Worm (Caenorhabditis elegans) whole organism, L2 larva: Measurements from ENCODE around the gene phat-5.

Experiments
- C34F6.9 ChIP-seq: fragments of 150-350 bp; optimal IDR thresholded peaks from 2 replicates; lab custom pipeline; 2014; ENCODE audit warnings: missing biosample characterization, missing genetic modification characterization
- F13H6.1 ChIP-seq: sonication (generic microtip); optimal IDR thresholded peaks from 2 replicates; lab custom pipeline; 2016; ENCODE audit warnings: missing genetic modification characterization, missing compliant biosample characterization
- R02D3.7 ChIP-seq: fragments of 150-350 bp; optimal IDR thresholded peaks from 2 replicates; lab custom pipeline; 2014; ENCODE audit warnings: missing biosample characterization, missing genetic modification characterization
- Y55F3AM.14 ChIP-seq: fragments of 200-800 bp; sonication (Bioruptor generic); optimal IDR thresholded peaks from 2 replicates; lab custom pipeline; 2018; ENCODE audit warnings: mild to moderate bottlenecking, missing genetic modification characterization, missing compliant biosample characterization
- ZK546.5 ChIP-seq: sonication (generic microtip); optimal IDR thresholded peaks from 2 replicates; lab custom pipeline; 2017; ENCODE audit warnings: missing biosample characterization, missing genetic modification characterization
- alr-1 ChIP-seq: fragments of 150-350 bp; optimal IDR thresholded peaks from 2 replicates; lab custom pipeline; 2014; ENCODE audit warnings: missing biosample characterization, missing genetic modification characterization
- aly-2 ChIP-seq: fragments of 150-350 bp; optimal IDR thresholded peaks from 2 replicates; lab custom pipeline; 2014; ENCODE audit warnings: missing biosample characterization, missing genetic modification characterization
- ama-1 ChIP-seq: fragments of 150-350 bp; optimal IDR thresholded peaks from 2 replicates; lab custom pipeline; 2018; ENCODE audit warnings: inconsistent platforms
- blmp-1 ChIP-seq: sonication (generic microtip); optimal IDR thresholded peaks from 2 replicates; lab custom pipeline; 2017; ENCODE audit warnings: missing genetic modification characterization, mild to moderate bottlenecking, missing compliant biosample characterization, antibody characterized with exemption, moderate library complexity; ENCODE audit not compliant: insufficient read depth
- ceh-16 ChIP-seq: fragments of 150-350 bp; optimal IDR thresholded peaks from 2 replicates; lab custom pipeline; 2014; ENCODE audit warnings: missing biosample characterization, missing genetic modification characterization
- ceh-82 ChIP-seq: fragments of 150-350 bp; optimal IDR thresholded peaks from 2 replicates; lab custom pipeline; 2014; ENCODE audit warnings: missing biosample characterization, missing genetic modification characterization
- crh-2 ChIP-seq: sonication (generic microtip); optimal IDR thresholded peaks from 2 replicates; lab custom pipeline; 2017; ENCODE audit warnings: missing biosample characterization, missing genetic modification characterization
- dmd-4 ChIP-seq: sonication (generic microtip); optimal IDR thresholded peaks from 2 replicates; lab custom pipeline; 2017; ENCODE audit warnings: missing biosample characterization, missing genetic modification characterization
- egl-27 ChIP-seq: sonication (generic microtip); optimal IDR thresholded peaks from 3 replicates; lab custom pipeline; 2017; ENCODE audit warnings: missing biosample characterization, missing genetic modification reagents, missing genetic modification characterization
- elt-1 ChIP-seq: fragments of 150-350 bp; optimal IDR thresholded peaks from 2 replicates; lab custom pipeline; 2014; ENCODE audit warnings: missing biosample characterization, missing genetic modification characterization
- elt-3 ChIP-seq: sonication (generic microtip); optimal IDR thresholded peaks from 2 replicates; lab custom pipeline; 2017; ENCODE audit warnings: missing biosample characterization, missing genetic modification characterization
- fos-1 ChIP-seq: fragments of 150-350 bp; optimal IDR thresholded peaks from 2 replicates; lab custom pipeline; 2014; ENCODE audit warnings: missing biosample characterization, missing genetic modification characterization
- gmeb-1 ChIP-seq: fragments of 150-350 bp; optimal IDR thresholded peaks from 2 replicates; lab custom pipeline; 2014; ENCODE audit warnings: missing biosample characterization, missing genetic modification characterization
- lin-11 ChIP-seq: fragments of 150-350 bp; sonication (generic microtip); optimal IDR thresholded peaks from 2 replicates; lab custom pipeline; 2014; ENCODE audit warnings: missing biosample characterization, missing genetic modification characterization, inconsistent platforms, mixed read lengths
- lin-13 ChIP-seq: fragments of 150-350 bp; optimal IDR thresholded peaks from 2 replicates; lab custom pipeline; 2014; ENCODE audit warnings: missing biosample characterization, missing genetic modification reagents, missing genetic modification characterization
- lin-39 ChIP-seq: fragments of 150-350 bp; optimal IDR thresholded peaks from 2 replicates; lab custom pipeline; 2014; ENCODE audit warnings: missing biosample characterization, missing genetic modification reagents, missing genetic modification characterization
- lsy-2 ChIP-seq, 2 experiments: fragments of 150-350 bp in 1 of 2; sonication (generic microtip) in 1 of 2; optimal IDR thresholded peaks; 2 replicates each; lab custom pipeline; 2014 to 2017; ENCODE audit warnings: missing biosample characterization in 2 of 2, missing genetic modification characterization in 2 of 2
- mab-5 ChIP-seq: fragments of 150-350 bp; optimal IDR thresholded peaks from 2 replicates; lab custom pipeline; 2014; ENCODE audit warnings: missing biosample characterization, missing genetic modification characterization
- mbf-1 ChIP-seq: sonication (generic microtip); optimal IDR thresholded peaks from 2 replicates; lab custom pipeline; 2017; ENCODE audit warnings: missing biosample characterization, missing genetic modification characterization
- mdl-1 ChIP-seq, 2 experiments: fragments of 150-350 bp in 1 of 2; sonication (generic microtip) in 1 of 2; optimal IDR thresholded peaks; 2 replicates each; lab custom pipeline; 2017; ENCODE audit warnings: missing biosample characterization in 2 of 2, missing genetic modification characterization in 2 of 2
- nhr-10 ChIP-seq: sonication (generic microtip); optimal IDR thresholded peaks from 2 replicates; lab custom pipeline; 2017; ENCODE audit warnings: missing biosample characterization, missing genetic modification characterization
- nhr-11 ChIP-seq: fragments of 150-350 bp; optimal IDR thresholded peaks from 2 replicates; lab custom pipeline; 2014; ENCODE audit warnings: missing biosample characterization, missing genetic modification characterization
- nhr-12 ChIP-seq: fragments of 150-350 bp; optimal IDR thresholded peaks from 2 replicates; lab custom pipeline; 2014; ENCODE audit warnings: missing biosample characterization, missing genetic modification characterization
- nhr-129 ChIP-seq: fragments of 150-350 bp; optimal IDR thresholded peaks from 2 replicates; lab custom pipeline; 2014; ENCODE audit warnings: missing biosample characterization, missing genetic modification characterization
- nhr-21 ChIP-seq: fragments of 150-350 bp; optimal IDR thresholded peaks from 2 replicates; lab custom pipeline; 2014; ENCODE audit warnings: missing biosample characterization, missing genetic modification characterization
- nhr-23 ChIP-seq: fragments of 150-350 bp; optimal IDR thresholded peaks from 2 replicates; lab custom pipeline; 2014; ENCODE audit warnings: missing biosample characterization, missing genetic modification reagents, missing genetic modification characterization
- nhr-237 ChIP-seq: fragments of 150-350 bp; optimal IDR thresholded peaks from 2 replicates; lab custom pipeline; 2014; ENCODE audit warnings: missing biosample characterization, missing genetic modification characterization
- nhr-25 ChIP-seq: fragments of 150-350 bp; sonication (generic microtip); optimal IDR thresholded peaks from 3 replicates; lab custom pipeline; 2014; ENCODE audit warnings: missing biosample characterization, missing genetic modification characterization
- nhr-6 ChIP-seq: fragments of 150-350 bp; optimal IDR thresholded peaks from 2 replicates; lab custom pipeline; 2014; ENCODE audit warnings: missing biosample characterization, missing genetic modification characterization
- nhr-77 ChIP-seq: fragments of 150-350 bp; optimal IDR thresholded peaks from 2 replicates; lab custom pipeline; 2014; ENCODE audit warnings: missing biosample characterization, missing genetic modification characterization
- peb-1 ChIP-seq: fragments of 150-350 bp; optimal IDR thresholded peaks from 2 replicates; lab custom pipeline; 2014; ENCODE audit warnings: missing biosample characterization, missing genetic modification characterization
- sem-4 ChIP-seq: fragments of 150-350 bp; optimal IDR thresholded peaks from 2 replicates; lab custom pipeline; 2014; ENCODE audit warnings: missing biosample characterization, missing genetic modification reagents, missing genetic modification characterization
- skn-1 ChIP-seq: sonication (generic microtip); optimal IDR thresholded peaks from 2 replicates; lab custom pipeline; 2017; ENCODE audit warnings: missing biosample characterization, missing genetic modification characterization
- sma-3 ChIP-seq: sonication (generic microtip); optimal IDR thresholded peaks from 2 replicates; lab custom pipeline; 2016; ENCODE audit warnings: missing genetic modification reagents, missing genetic modification characterization, missing compliant biosample characterization
- sma-9 ChIP-seq, 2 experiments: fragments of 150-350 bp in 1 of 2; sonication (generic microtip) in 1 of 2; optimal IDR thresholded peaks; 2 replicates each; lab custom pipeline; 2014 to 2016; ENCODE audit warnings: missing genetic modification characterization in 2 of 2, mild to moderate bottlenecking in 1 of 2, missing biosample characterization in 1 of 2, missing compliant biosample characterization in 1 of 2, missing genetic modification reagents in 1 of 2, moderate library complexity in 1 of 2
- snpc-4 ChIP-seq: fragments of 150-350 bp; optimal IDR thresholded peaks from 2 replicates; lab custom pipeline; 2014; ENCODE audit warnings: missing biosample characterization, missing genetic modification characterization
- unc-39 ChIP-seq: fragments of 150-350 bp; optimal IDR thresholded peaks from 2 replicates; lab custom pipeline; 2014; ENCODE audit warnings: missing biosample characterization, missing genetic modification characterization
- unc-55 ChIP-seq: fragments of 150-350 bp; sonication (generic microtip); optimal IDR thresholded peaks from 3 replicates; lab custom pipeline; 2014; ENCODE audit warnings: missing biosample characterization, missing genetic modification reagents, missing genetic modification characterization
- unc-62 ChIP-seq: fragments of 150-350 bp; optimal IDR thresholded peaks from 2 replicates; lab custom pipeline; 2014; ENCODE audit warnings: missing biosample characterization, missing genetic modification reagents, missing genetic modification characterization
- zag-1 ChIP-seq: fragments of 150-350 bp; optimal IDR thresholded peaks from 2 replicates; lab custom pipeline; 2014; ENCODE audit warnings: missing biosample characterization, missing genetic modification characterization
- ztf-1 ChIP-seq: fragments of 200-800 bp; sonication (Bioruptor generic); conservative IDR thresholded peaks from 2 replicates; pipeline ENCODE4 v1.3.6; 2022; ENCODE audit warnings: missing genetic modification characterization, missing compliant biosample characterization
- ztf-11 ChIP-seq: sonication (generic microtip); optimal IDR thresholded peaks from 2 replicates; lab custom pipeline; 2017; ENCODE audit warnings: missing biosample characterization, missing genetic modification characterization
- ztf-4 ChIP-seq: fragments of 150-350 bp; optimal IDR thresholded peaks from 2 replicates; lab custom pipeline; 2014; ENCODE audit warnings: missing biosample characterization, missing genetic modification characterization

Gene phat-5

DNA sequence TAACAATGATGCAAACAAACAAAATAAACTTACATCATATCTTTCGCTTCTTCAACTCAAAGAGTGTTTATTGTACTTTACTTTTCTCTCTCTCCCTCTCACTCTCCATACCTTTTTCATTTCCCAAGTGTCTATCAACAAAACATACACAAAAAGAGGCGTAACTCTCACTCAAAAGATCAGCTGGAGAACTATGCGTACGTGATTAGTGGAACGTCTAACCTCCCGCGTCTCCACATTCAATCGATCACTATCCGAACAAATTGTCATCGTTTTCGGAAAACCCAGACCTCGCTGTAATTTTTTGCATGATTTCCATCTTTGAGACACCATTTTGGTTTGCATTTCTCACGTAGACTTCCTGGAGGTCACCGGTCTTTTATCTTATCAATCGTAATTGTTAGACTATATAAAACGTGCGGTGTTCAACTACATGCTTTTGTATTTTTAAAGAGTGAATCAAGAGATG lies 9.2 kb upstream of the phat-5 start, which contains the start of gene nhr-57:
TSS of gene nhr-57 (plus strand) at position 419 of the 469 bp plus-strand sequence.
- TF ChIP-seq ceh-16 (tag; lab: Kevin White, UChicago) (no peak), sma-3 (GFP tag; lab: Kevin White, UChicago) (peak; percentile 89), nhr-6 (tag; lab: Kevin White, UChicago) (peak; percentile 67), blmp-1 (tag; lab: Kevin White, UChicago) (peak; percentile 72), ztf-11 (no peak), dmd-4 (no peak), unc-62 (GFP tag; lab: Kevin White, UChicago) (no peak), skn-1 (peak; percentile 72), sem-4 (tag; lab: Kevin White, UChicago) (peak; percentile 61), ceh-82 (tag; lab: Kevin White, UChicago) (no peak), unc-55 (peak; percentile 19), ZK546.5 (tag; lab: Kevin White, UChicago) (no peak), unc-39 (tag; lab: Kevin White, UChicago) (no peak), lin-39 (tag; lab: Kevin White, UChicago) (no peak), lin-11 (tag; lab: Kevin White, UChicago) (no peak), mdl-1 (tag; optimal IDR thresholded peaks at IDR 0.05; lab: Kevin White, UChicago) (peak in 1 of 2 experiments; percentile 40), nhr-11 (no peak), nhr-25 (peak; percentile 86), ztf-1 (GFP tag; lab: Robert Waterston, UW) (no peak), egl-27 (peak; percentile 60), lsy-2 (tag; optimal IDR thresholded peaks at IDR 0.05; lab: Kevin White, UChicago) (no peak), peb-1 (tag; lab: Kevin White, UChicago) (no peak), ztf-4 (tag; lab: Kevin White, UChicago) (no peak), gmeb-1 (tag; lab: Kevin White, UChicago) (peak; percentile 62), elt-3 (tag; lab: Kevin White, UChicago) (no peak), R02D3.7 (tag; lab: Kevin White, UChicago) (no peak), nhr-23 (tag; lab: Kevin White, UChicago) (no peak), snpc-4 (tag; lab: Kevin White, UChicago) (no peak), nhr-129 (peak; percentile 96), nhr-10 (tag; lab: Kevin White, UChicago) (no peak), alr-1 (tag; lab: Kevin White, UChicago) (no peak), fos-1 (peak; percentile 73), sma-9 (GFP tag; optimal IDR thresholded peaks at IDR 0.05; lab: Kevin White, UChicago) (peak; percentile 93), sma-9 (tag; optimal IDR thresholded peaks at IDR 0.05; lab: Kevin White, UChicago) (no peak), mbf-1 (tag; lab: Kevin White, UChicago) (no peak), crh-2 (tag; lab: Kevin White, UChicago) (peak; percentile 51), nhr-12 (tag; lab: Kevin White, UChicago) (no peak), aly-2 (tag; lab: Kevin White, UChicago) (no peak), nhr-77 (tag; lab: Kevin White, UChicago) (no peak), elt-1 (tag; lab: Kevin White, UChicago) (no peak), mab-5 (no peak), C34F6.9 (tag; lab: Kevin White, UChicago) (peak; percentile 51), nhr-237 (no peak), F13H6.1 (tag; lab: Kevin White, UChicago) (peak; percentile 82), Y55F3AM.14 (GFP tag; lab: Kevin White, UChicago) (peak; percentile 86), nhr-21 (tag; lab: Kevin White, UChicago) (peak; percentile 87), lin-13 (GFP tag; lab: Kevin White, UChicago) (peak; percentile 31), ama-1 (no peak), zag-1 (tag; lab: Kevin White, UChicago) (no peak)
